Worm (Caenorhabditis elegans): Measurements from ENCODE around the gene C05E11.2.

ce11 chrX:4616832-4617231 is 30.1 kb downstream of the C05E11.2 start:
- TF ChIP-seq Y56A3A.18 (GFP tag; IDR thresholded peaks at IDR 0.05) (no peak), nhr-27 (tag; optimal IDR thresholded peaks at IDR 0.05) (no peak), F37B4.10 (GFP tag; IDR thresholded peaks at IDR 0.05) (no peak), dox-1 (GFP tag; IDR thresholded peaks at IDR 0.05) (peak; percentile 47; the same call in 1 of the 2 replicates), sptf-2 (GFP tag; optimal IDR thresholded peaks at IDR 0.05) (no peak), Y53G8AR.9 (GFP tag; conservative IDR thresholded peaks at IDR 0.05) (no peak), unc-130 (GFP tag; optimal IDR thresholded peaks at IDR 0.05) (no peak), egrh-3 (GFP tag; IDR thresholded peaks at IDR 0.05) (no peak), zim-3 (tag; optimal IDR thresholded peaks at IDR 0.05) (no peak), attf-3 (GFP tag; conservative IDR thresholded peaks at IDR 0.05) (no peak), tbp1 (GFP tag; optimal IDR thresholded peaks at IDR 0.05) (no peak), let-607 (tag; optimal IDR thresholded peaks at IDR 0.05) (no peak), F39B2.1 (GFP tag; IDR thresholded peaks at IDR 0.05) (no peak)
